Fruit fly (Drosophila melanogaster): ENCODE measurements around the gene PGRP-SB2.

Gene PGRP-SB2

DNA sequence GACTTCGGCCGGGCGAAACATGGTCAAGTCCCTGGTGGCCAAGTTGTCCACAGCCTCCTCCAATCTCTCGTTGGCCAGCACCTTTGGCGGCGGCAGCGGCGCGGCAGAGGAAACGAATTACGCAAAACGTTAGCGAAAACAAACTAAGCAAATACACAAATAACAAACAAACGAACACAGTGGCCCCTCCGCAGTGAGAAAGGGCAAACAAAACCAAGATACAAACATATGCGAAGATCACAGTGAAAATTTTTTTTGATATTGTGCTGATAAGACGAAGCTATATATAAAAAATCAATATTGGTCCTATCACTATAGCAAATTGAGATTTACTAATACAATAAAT, 12.2 kb upstream of the PGRP-SB2 start (continued):
- TF ChIP-seq CG2129 (GFP tag; IDR thresholded peaks at IDR 0.05; ENCODE audit: partially characterized antibody) (no peak), CG4617 (GFP tag; optimal IDR thresholded peaks at IDR 0.05; ENCODE audit: borderline replicate concordance) (no peak), prd (optimal IDR thresholded peaks at IDR 0.05) (no peak), prd (GFP tag; IDR thresholded peaks at IDR 0.05) (peak; percentile 9; the same call in 1 of the 3 replicates), CG13424 (tag; optimal IDR thresholded peaks at IDR 0.05) (peak; percentile 7), CG8089 (GFP tag; optimal IDR thresholded peaks at IDR 0.05) (peak; percentile 24), sob (GFP tag; IDR thresholded peaks at IDR 0.05) (no peak), B-H2 (GFP tag; optimal IDR thresholded peaks at IDR 0.05) (no peak), hbn (GFP tag; IDR thresholded peaks at IDR 0.05; ENCODE audit: partially characterized antibody) (no peak), wdn (GFP tag; IDR thresholded peaks at IDR 0.05) (no peak), CG11723 (GFP tag; optimal IDR thresholded peaks at IDR 0.05) (no peak), CG8290 (GFP tag; optimal IDR thresholded peaks at IDR 0.05) (no peak), CG8290 (tag; optimal IDR thresholded peaks at IDR 0.05) (no peak)

DNA sequence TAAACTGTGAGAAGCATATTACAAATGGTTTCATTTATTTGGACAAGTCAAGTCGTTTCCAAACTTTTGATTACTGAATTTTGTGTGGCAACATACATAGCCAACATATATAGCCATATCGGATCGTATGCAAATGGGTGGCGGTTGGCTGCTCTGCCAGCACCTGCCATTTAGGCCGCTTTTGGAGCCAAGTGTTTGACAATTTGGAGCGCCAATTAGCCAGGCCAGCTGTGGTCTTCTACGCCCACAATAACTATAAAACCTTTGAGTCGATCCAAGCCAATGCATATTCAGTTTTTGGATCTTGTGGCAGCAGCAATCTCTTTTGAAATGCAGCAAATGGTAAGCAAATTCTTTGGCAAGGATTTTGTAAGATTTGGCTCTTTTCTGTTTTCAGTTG, 1.8 kb upstream of the PGRP-SB2 start, which contains the start of gene CG13031:
CG13031 (plus strand) TSS at position 301 of the 400 bp plus-strand sequence.
- TF ChIP-seq Stat92E (GFP tag; optimal IDR thresholded peaks at IDR 0.05): no peak
- TF ChIP-seq CG4707 (GFP tag; optimal IDR thresholded peaks at IDR 0.05): no peak
- no peak for TF ChIP-seq al (GFP tag; IDR thresholded peaks at IDR 0.05)
- TF ChIP-seq Opbp (GFP tag; IDR thresholded peaks at IDR 0.05; ENCODE audit: partially characterized antibody): no peak
- no peak for TF ChIP-seq org-1 (GFP tag; optimal IDR thresholded peaks at IDR 0.05)
- TF ChIP-seq CG5245 (GFP tag; optimal IDR thresholded peaks at IDR 0.05): no peak
- TF ChIP-seq Awh (GFP tag; IDR thresholded peaks at IDR 0.05): no peak
- no peak for TF ChIP-seq CG6654 (GFP tag; optimal IDR thresholded peaks at IDR 0.05)
- TF ChIP-seq CG1233 (GFP tag; optimal IDR thresholded peaks at IDR 0.05): no peak
- TF ChIP-seq Myb (GFP tag; optimal IDR thresholded peaks at IDR 0.05): no peak
- no peak for TF ChIP-seq ro (GFP tag; IDR thresholded peaks at IDR 0.05)
- no peak for TF ChIP-seq wdn (GFP tag; IDR thresholded peaks at IDR 0.05)
- no peak for TF ChIP-seq CG5953 (GFP tag; IDR thresholded peaks at IDR 0.05)
- no peak for TF ChIP-seq wek (GFP tag; optimal IDR thresholded peaks at IDR 0.05)
- TF ChIP-seq CG9876 (GFP tag; optimal IDR thresholded peaks at IDR 0.05): no peak
- no peak for TF ChIP-seq CG42726 (GFP tag; IDR thresholded peaks at IDR 0.05; ENCODE audit: partially characterized antibody)
- TF ChIP-seq CG4282 (GFP tag; optimal IDR thresholded peaks at IDR 0.05): no peak
- no peak for TF ChIP-seq Drgx (GFP tag; IDR thresholded peaks at IDR 0.05)
- no peak for TF ChIP-seq ttk (GFP tag; IDR thresholded peaks at IDR 0.05)

DNA sequence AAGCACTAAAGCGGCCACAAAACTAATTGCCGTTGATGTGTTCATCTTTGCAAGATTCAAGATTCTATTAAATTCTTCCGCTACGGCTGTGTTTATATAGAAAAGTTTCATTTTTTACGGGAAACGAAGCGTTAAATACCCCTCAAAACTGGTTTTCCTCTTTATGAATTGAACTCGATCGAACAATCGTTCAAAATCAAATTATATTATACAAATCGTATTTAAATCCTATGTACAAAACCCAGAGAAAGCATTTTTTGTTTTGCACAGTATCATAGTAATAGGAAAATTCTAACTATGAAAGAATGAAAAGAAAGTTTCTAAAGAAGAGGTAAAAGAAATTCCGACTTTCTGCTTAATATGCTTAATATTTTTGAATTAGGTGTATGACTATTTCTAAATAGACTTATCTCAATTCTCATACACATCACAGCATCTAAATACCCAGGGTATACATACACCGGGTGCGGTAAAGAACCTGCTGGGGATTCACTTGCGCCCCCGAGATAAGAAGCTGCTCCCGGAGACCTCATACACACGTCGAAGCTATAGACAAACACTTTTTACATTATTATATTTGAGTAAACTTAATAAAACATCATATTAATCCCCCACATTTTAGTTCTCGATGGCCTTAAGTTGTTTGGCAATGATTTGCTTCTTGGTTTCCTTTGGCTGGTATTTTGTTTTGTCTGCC, 1.7 kb downstream of the PGRP-SB2 start, which contains the start of gene PGRP-SB1:
PGRP-SB1 (minus strand) TSS at position 51 of the 697 bp plus-strand sequence.
- no peak for TF ChIP-seq Gsc (GFP tag; IDR thresholded peaks at IDR 0.05)
- peak; percentile 76 for TF ChIP-seq D19B (GFP tag; optimal IDR thresholded peaks at IDR 0.05)

DNA sequence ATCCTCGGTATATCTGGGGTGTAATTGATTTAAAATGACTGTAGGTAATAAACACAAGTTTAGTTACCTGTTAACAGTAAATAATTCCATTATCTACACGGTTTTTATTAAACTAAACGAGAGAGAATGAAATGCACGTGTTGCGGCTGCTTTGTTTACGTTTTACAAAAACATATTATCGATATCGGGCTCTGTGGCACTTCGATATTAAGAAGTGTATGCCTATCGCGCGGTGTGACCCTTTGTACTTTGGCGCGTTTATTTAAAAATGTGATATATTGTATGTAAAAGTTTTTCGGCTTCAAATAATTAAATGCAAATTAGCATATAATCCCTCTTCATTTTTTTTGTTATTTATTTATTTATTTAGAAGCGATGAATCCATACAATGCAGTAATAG, 4.3 kb downstream of the PGRP-SB2 start, which contains the start of gene Dbp73D:
Dbp73D (minus strand) TSS at position 174 of the 400 bp plus-strand sequence.
- no peak for TF ChIP-seq CG9215 (GFP tag; IDR thresholded peaks at IDR 0.05)
- no peak for TF ChIP-seq Xrp1 (GFP tag; IDR thresholded peaks at IDR 0.05)
- TF ChIP-seq BEAF-32 (GFP tag; optimal IDR thresholded peaks at IDR 0.05): peak; percentile 43
- TF ChIP-seq CG16779 (GFP tag; IDR thresholded peaks at IDR 0.05): no peak
- no peak for TF ChIP-seq ems (GFP tag; optimal IDR thresholded peaks at IDR 0.05)
- no peak for TF ChIP-seq CG9876 (GFP tag; optimal IDR thresholded peaks at IDR 0.05)
- no peak for TF ChIP-seq MTF-1 (GFP tag; optimal IDR thresholded peaks at IDR 0.05; ENCODE audit: borderline replicate concordance)
- TF ChIP-seq CG7372 (GFP tag; IDR thresholded peaks at IDR 0.05): no peak
- TF ChIP-seq Tbp (GFP tag; optimal IDR thresholded peaks at IDR 0.05): no peak
- TF ChIP-seq Dll (GFP tag; IDR thresholded peaks at IDR 0.05; ENCODE audit: partially characterized antibody): peak; percentile 70; the same call in 3 of the 4 replicates
- no peak for TF ChIP-seq CG12236 (GFP tag; optimal IDR thresholded peaks at IDR 0.05)
- TF ChIP-seq zen2 (GFP tag; IDR thresholded peaks at IDR 0.05; ENCODE audit: partially characterized antibody): no peak
- TF ChIP-seq Asciz (GFP tag; optimal IDR thresholded peaks at IDR 0.05): no peak
- TF ChIP-seq CG2116 (GFP tag; optimal IDR thresholded peaks at IDR 0.05): peak; percentile 86
- peak; percentile 42; the same call in 1 of the 2 replicates for TF ChIP-seq nerfin-2 (GFP tag; IDR thresholded peaks at IDR 0.05; ENCODE audit: partially characterized antibody)
